Worm (Caenorhabditis elegans) whole organism, late embryonic: ENCODE data around the gene C09B9.4.

Source experiments
- F13H6.1 ChIP-seq: sonication (generic microtip); optimal IDR thresholded peaks from 2 replicates; lab custom pipeline; 2016; ENCODE audit warnings: missing genetic modification characterization, missing compliant biosample characterization
- K02D7.2 ChIP-seq: sonication (generic microtip); optimal IDR thresholded peaks from 2 replicates; lab custom pipeline; 2017; ENCODE audit warnings: mild to moderate bottlenecking, missing genetic modification characterization, missing compliant biosample characterization
- K09A11.1 ChIP-seq: sonication (generic microtip); optimal IDR thresholded peaks from 2 replicates; lab custom pipeline; 2017; ENCODE audit warnings: antibody characterized with exemption, mild to moderate bottlenecking, missing genetic modification characterization, missing compliant biosample characterization; ENCODE audit not compliant: insufficient read depth
- T23F11.4 ChIP-seq: fragments of 200-800 bp; sonication (Bioruptor generic); optimal IDR thresholded peaks from 2 replicates; lab custom pipeline; 2018; ENCODE audit warnings: mild to moderate bottlenecking, missing genetic modification characterization, missing compliant biosample characterization
- Y22D7AL.16 ChIP-seq: sonication (generic microtip); optimal IDR thresholded peaks from 2 replicates; lab custom pipeline; 2016; ENCODE audit warnings: missing genetic modification characterization, missing compliant biosample characterization
- ahr-1 ChIP-seq: sonication (generic microtip); optimal IDR thresholded peaks from 2 replicates; lab custom pipeline; 2016; ENCODE audit warnings: missing genetic modification characterization, missing compliant biosample characterization
- ama-1 ChIP-seq: fragments of 150-350 bp; optimal IDR thresholded peaks from 2 replicates; lab custom pipeline; 2014
- ceh-22 ChIP-seq: sonication (generic microtip); optimal IDR thresholded peaks from 2 replicates; lab custom pipeline; 2017; ENCODE audit warnings: missing biosample characterization, missing genetic modification characterization
- ceh-31 ChIP-seq: sonication (generic microtip); optimal IDR thresholded peaks from 2 replicates; lab custom pipeline; 2016; ENCODE audit warnings: missing genetic modification characterization, missing compliant biosample characterization
- ceh-34 ChIP-seq: sonication (generic microtip); optimal IDR thresholded peaks from 2 replicates; lab custom pipeline; 2016; ENCODE audit warnings: mild to moderate bottlenecking, missing genetic modification characterization, missing compliant biosample characterization
- ceh-6 ChIP-seq: fragments of 200-800 bp; sonication (Bioruptor generic); optimal IDR thresholded peaks from 2 replicates; lab custom pipeline; 2018; ENCODE audit warnings: mild to moderate bottlenecking, missing genetic modification characterization, missing compliant biosample characterization
- ceh-9 ChIP-seq: sonication (generic microtip); optimal IDR thresholded peaks from 2 replicates; lab custom pipeline; 2016; ENCODE audit warnings: mild to moderate bottlenecking, missing genetic modification characterization, inconsistent platforms, missing compliant biosample characterization
- elt-2 ChIP-seq: sonication (generic microtip); optimal IDR thresholded peaks from 2 replicates; lab custom pipeline; 2016; ENCODE audit warnings: missing genetic modification reagents, missing genetic modification characterization, missing compliant biosample characterization
- elt-4 ChIP-seq: sonication (generic microtip); optimal IDR thresholded peaks from 2 replicates; lab custom pipeline; 2016; ENCODE audit warnings: missing genetic modification characterization, missing compliant biosample characterization
- ets-4 ChIP-seq: sonication (generic microtip); optimal IDR thresholded peaks from 2 replicates; lab custom pipeline; 2016; ENCODE audit warnings: missing genetic modification characterization, missing compliant biosample characterization
- fax-1 ChIP-seq: sonication (generic microtip); optimal IDR thresholded peaks from 2 replicates; lab custom pipeline; 2016; ENCODE audit warnings: missing genotype, missing genetic modification characterization, missing compliant biosample characterization
- fkh-6 ChIP-seq: sonication (generic microtip); optimal IDR thresholded peaks from 2 replicates; lab custom pipeline; 2016; ENCODE audit warnings: missing genetic modification characterization, missing compliant biosample characterization
- gmeb-2 ChIP-seq: sonication (generic microtip); optimal IDR thresholded peaks from 2 replicates; lab custom pipeline; 2016; ENCODE audit warnings: missing genetic modification characterization, inconsistent platforms, missing compliant biosample characterization
- hlh-13 ChIP-seq: fragments of 200-800 bp; sonication (Bioruptor generic); optimal IDR thresholded peaks from 2 replicates; lab custom pipeline; 2018; ENCODE audit warnings: mild to moderate bottlenecking, missing genetic modification characterization, missing compliant biosample characterization
- hlh-30 ChIP-seq: sonication (generic microtip); optimal IDR thresholded peaks from 2 replicates; lab custom pipeline; 2017; ENCODE audit warnings: antibody characterized with exemption, missing genetic modification characterization, missing compliant biosample characterization; ENCODE audit not compliant: insufficient read depth
- hlh-6 ChIP-seq: sonication (generic microtip); optimal IDR thresholded peaks from 2 replicates; lab custom pipeline; 2016; ENCODE audit warnings: missing genotype, missing genetic modification characterization, missing compliant biosample characterization
- hlh-8 ChIP-seq: sonication (generic microtip); optimal IDR thresholded peaks from 2 replicates; lab custom pipeline; 2016; ENCODE audit warnings: missing genotype, missing genetic modification characterization, missing compliant biosample characterization
- lim-6 ChIP-seq: sonication (generic microtip); optimal IDR thresholded peaks from 2 replicates; lab custom pipeline; 2016; ENCODE audit warnings: missing genetic modification characterization, missing compliant biosample characterization
- lin-11 ChIP-seq: fragments of 200-800 bp; sonication (Bioruptor generic); optimal IDR thresholded peaks from 2 replicates; lab custom pipeline; 2018; ENCODE audit warnings: mild to moderate bottlenecking, missing genetic modification characterization, missing compliant biosample characterization
- mec-3 ChIP-seq: sonication (generic microtip); optimal IDR thresholded peaks from 2 replicates; lab custom pipeline; 2016; ENCODE audit warnings: borderline replicate concordance, missing genetic modification characterization, missing compliant biosample characterization
- nhr-11 ChIP-seq: fragments of 150-350 bp; optimal IDR thresholded peaks from 2 replicates; lab custom pipeline; 2014; ENCODE audit warnings: missing biosample characterization, missing genetic modification characterization
- odd-2 ChIP-seq: sonication (generic microtip); optimal IDR thresholded peaks from 2 replicates; lab custom pipeline; 2017; ENCODE audit warnings: antibody characterized with exemption, mild to moderate bottlenecking, missing genetic modification characterization, missing compliant biosample characterization
- pag-3 ChIP-seq: sonication (generic microtip); optimal IDR thresholded peaks from 2 replicates; lab custom pipeline; 2016; ENCODE audit warnings: missing compliant biosample characterization, missing genetic modification characterization, borderline replicate concordance
- pat-9 ChIP-seq: fragments of 200-800 bp; sonication (Bioruptor generic); optimal IDR thresholded peaks from 2 replicates; lab custom pipeline; 2018; ENCODE audit warnings: mild to moderate bottlenecking, missing genetic modification characterization, moderate library complexity, missing compliant biosample characterization
- pha-2 ChIP-seq: sonication (generic microtip); optimal IDR thresholded peaks from 2 replicates; lab custom pipeline; 2017; ENCODE audit warnings: mild to moderate bottlenecking, missing genetic modification characterization, missing compliant biosample characterization
- pqm-1 ChIP-seq: sonication (generic microtip); optimal IDR thresholded peaks from 2 replicates; lab custom pipeline; 2016; ENCODE audit warnings: missing genetic modification characterization, missing compliant biosample characterization
- pros-1 ChIP-seq: fragments of 150-350 bp; optimal IDR thresholded peaks from 2 replicates; lab custom pipeline; 2014; ENCODE audit warnings: missing biosample characterization, missing genetic modification reagents, missing genetic modification characterization
- rnt-1 ChIP-seq: sonication (generic microtip); optimal IDR thresholded peaks from 2 replicates; lab custom pipeline; 2016; ENCODE audit warnings: missing genetic modification characterization, missing compliant biosample characterization
- sox-4 ChIP-seq: sonication (generic microtip); optimal IDR thresholded peaks from 2 replicates; lab custom pipeline; 2017; ENCODE audit warnings: mild to moderate bottlenecking, missing genetic modification characterization, inconsistent platforms, missing compliant biosample characterization
- tbx-7 ChIP-seq: sonication (generic microtip); optimal IDR thresholded peaks from 2 replicates; lab custom pipeline; 2016; ENCODE audit warnings: missing genotype, missing genetic modification characterization, missing compliant biosample characterization
- unc-42 ChIP-seq: sonication (generic microtip); optimal IDR thresholded peaks from 2 replicates; lab custom pipeline; 2016; ENCODE audit warnings: missing genotype, missing genetic modification characterization, missing compliant biosample characterization
- unc-55 ChIP-seq: sonication (generic microtip); optimal IDR thresholded peaks from 2 replicates; lab custom pipeline; 2017; ENCODE audit warnings: missing biosample characterization, missing genetic modification reagents, missing genetic modification characterization
- zip-5 ChIP-seq: sonication (generic microtip); optimal IDR thresholded peaks from 2 replicates; lab custom pipeline; 2016; ENCODE audit warnings: missing genetic modification characterization, missing compliant biosample characterization
- ztf-16 ChIP-seq: sonication (generic microtip); optimal IDR thresholded peaks from 2 replicates; lab custom pipeline; 2017; ENCODE audit warnings: missing genetic modification characterization, missing compliant biosample characterization

C09B9.4 gene

DNA sequence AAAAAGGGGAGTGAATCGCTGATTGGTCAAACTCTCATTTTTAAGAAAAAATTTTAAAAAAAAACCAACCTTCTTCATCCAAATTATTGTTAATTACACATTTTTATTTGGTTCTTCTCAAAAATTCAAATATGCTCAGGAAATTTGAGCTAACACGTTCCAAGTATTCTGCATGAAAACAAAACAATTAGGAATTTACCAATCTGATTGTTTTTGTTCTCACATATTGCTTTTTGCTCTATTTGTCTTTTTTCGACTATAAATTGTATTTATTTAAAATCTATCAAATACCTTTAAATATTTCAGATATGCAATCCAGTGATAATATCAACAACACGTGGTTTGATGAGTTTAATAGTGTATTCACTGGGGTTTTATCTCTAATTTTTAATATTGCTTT, 20.9 kb downstream of the C09B9.4 start, which contains the start of gene srm-1:
Gene srm-1 (plus strand): TSS at position 301 of the 400 bp plus-strand sequence.
- TF ChIP-seq hlh-6 (no peak), ceh-31 (tag; lab: Kevin White, UChicago) (no peak), pag-3 (tag; lab: Kevin White, UChicago) (no peak), hlh-13 (GFP tag; lab: Kevin White, UChicago) (no peak), zip-5 (no peak), lim-6 (tag; lab: Kevin White, UChicago) (no peak), lin-11 (tag; lab: Kevin White, UChicago) (no peak), mec-3 (tag; lab: Kevin White, UChicago) (no peak), ets-4 (tag; lab: Kevin White, UChicago) (no peak), hlh-30 (tag; lab: Kevin White, UChicago) (no peak), sox-4 (no peak), elt-4 (tag; lab: Kevin White, UChicago) (no peak), Y22D7AL.16 (tag; lab: Kevin White, UChicago) (no peak), unc-42 (tag; lab: Kevin White, UChicago) (no peak), F13H6.1 (tag; lab: Kevin White, UChicago) (no peak), ama-1 (lab: Kevin White, UChicago) (no peak), pat-9 (tag; lab: Kevin White, UChicago) (no peak)

DNA sequence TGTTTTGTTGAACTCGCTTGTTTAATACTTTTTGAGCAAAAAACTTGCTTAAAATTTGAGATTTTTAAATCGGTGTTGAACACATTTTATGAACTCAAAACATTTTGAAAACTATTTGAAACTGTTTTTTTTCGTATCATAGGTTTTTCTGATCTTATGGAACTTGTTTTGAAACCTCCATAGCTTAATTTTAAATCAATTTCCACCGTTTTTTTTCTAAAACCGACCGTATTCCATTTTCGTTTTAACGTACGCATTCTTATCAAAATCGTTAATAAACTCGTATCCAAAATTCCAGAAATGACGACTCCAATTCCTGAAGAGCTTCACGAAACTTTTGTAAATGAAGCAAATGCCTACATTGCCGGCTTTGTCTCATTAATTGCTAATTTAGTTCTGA, 24.8 kb downstream of the C09B9.4 start, which contains the start of gene srm-2:
Gene srm-2 (plus strand): TSS at position 301 of the 400 bp plus-strand sequence.
- TF ChIP-seq elt-2 (tag; lab: Kevin White, UChicago) (no peak), elt-4 (tag; lab: Kevin White, UChicago) (no peak), pqm-1 (no peak), ahr-1 (tag; lab: Kevin White, UChicago) (no peak), Y22D7AL.16 (tag; lab: Kevin White, UChicago) (no peak), ceh-6 (GFP tag; lab: Kevin White, UChicago) (no peak), lim-6 (tag; lab: Kevin White, UChicago) (no peak), hlh-8 (no peak), hlh-13 (GFP tag; lab: Kevin White, UChicago) (no peak), ztf-16 (tag; lab: Kevin White, UChicago) (no peak), fkh-6 (no peak), T23F11.4 (GFP tag; lab: Kevin White, UChicago) (no peak), sox-4 (no peak), gmeb-2 (tag; lab: Kevin White, UChicago) (no peak), odd-2 (no peak)

DNA sequence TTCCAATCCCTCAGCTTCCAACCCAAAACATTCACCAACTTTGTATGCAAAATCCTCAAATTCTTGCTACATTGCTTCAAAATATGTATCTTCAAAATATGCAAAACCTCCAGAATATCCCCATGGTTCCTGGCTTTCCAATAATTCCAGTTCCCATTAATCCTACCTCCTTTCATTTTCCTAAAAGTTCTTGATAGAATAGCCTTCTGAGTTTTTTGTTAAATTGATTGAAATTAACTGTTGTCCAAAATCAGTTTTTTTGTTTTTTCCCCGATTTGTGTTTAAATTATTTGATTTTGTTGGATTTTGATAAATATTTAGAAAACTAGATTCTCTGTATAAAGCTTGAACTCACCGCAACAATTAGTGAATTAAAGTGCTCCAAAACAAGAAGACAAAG, 28.0 kb downstream of the C09B9.4 start:
- TF ChIP-seq elt-2 (tag; lab: Kevin White, UChicago) (no peak), fax-1 (tag; lab: Kevin White, UChicago) (no peak), K02D7.2 (no peak), rnt-1 (tag; lab: Kevin White, UChicago) (no peak), unc-55 (GFP tag; lab: Kevin White, UChicago) (no peak), tbx-7 (tag; lab: Kevin White, UChicago) (no peak), fkh-6 (no peak), pha-2 (tag; lab: Kevin White, UChicago) (no peak), pros-1 (tag; lab: Kevin White, UChicago) (no peak), ceh-9 (tag; lab: Kevin White, UChicago) (no peak), ceh-22 (no peak), nhr-11 (tag; lab: Kevin White, UChicago) (no peak), ztf-16 (tag; lab: Kevin White, UChicago) (no peak), ceh-34 (tag; lab: Kevin White, UChicago) (no peak), hlh-13 (GFP tag; lab: Kevin White, UChicago) (no peak), K09A11.1 (no peak)
